Fruit fly (Drosophila melanogaster) whole organism, embryonic: Measurements from ENCODE around the gene CG2691.

Experiments used
- Atf3 ChIP-seq: fragments of 200-800 bp; sonication (Bioruptor generic); optimal IDR thresholded peaks from 3 replicates; lab custom pipeline; 2016; ENCODE audit warnings: missing biosample characterization, missing genetic modification characterization
- BEAF-32 ChIP-seq: fragments of 200-800 bp; sonication (Bioruptor generic); optimal IDR thresholded peaks from 3 replicates; lab custom pipeline; 2017; ENCODE audit warnings: missing biosample characterization, missing genetic modification characterization, mild to moderate bottlenecking, moderate library complexity, missing genetic modification reagents
- Blimp-1 ChIP-seq: fragments of 200-800 bp; sonication (Bioruptor generic); optimal IDR thresholded peaks from 3 replicates; lab custom pipeline; 2018; ENCODE audit warnings: missing biosample characterization, missing genetic modification characterization, mild to moderate bottlenecking, moderate library complexity, missing genetic modification reagents
- CG10321 ChIP-seq: fragments of 200-800 bp; sonication (Bioruptor generic); IDR thresholded peaks from 2 replicates; pipeline ENCODE4 v1.3.6; 2022; ENCODE audit warnings: missing biosample characterization, missing genetic modification characterization
- CG10654 ChIP-seq: fragments of 200-800 bp; sonication (Bioruptor generic); optimal IDR thresholded peaks from 2 replicates; lab custom pipeline; 2016; ENCODE audit warnings: missing biosample characterization, missing genetic modification characterization
- CG11456 ChIP-seq: fragments of 200-800 bp; sonication (Bioruptor generic); IDR thresholded peaks from 3 replicates; pipeline ENCODE4 v1.3.6; 2022; ENCODE audit warnings: missing biosample characterization, missing genetic modification characterization
- CG12236 ChIP-seq: fragments of 200-800 bp; sonication (Bioruptor generic); optimal IDR thresholded peaks from 2 replicates; lab custom pipeline; 2016; ENCODE audit warnings: missing biosample characterization, missing genetic modification characterization
- CG12391 ChIP-seq: fragments of 200-800 bp; sonication (Bioruptor generic); optimal IDR thresholded peaks from 3 replicates; lab custom pipeline; 2018; ENCODE audit warnings: missing biosample characterization, mild to moderate bottlenecking, missing genetic modification characterization, moderate library complexity
- CG12744 ChIP-seq: fragments of 200-800 bp; sonication (Bioruptor generic); optimal IDR thresholded peaks from 2 replicates; lab custom pipeline; 2016; ENCODE audit warnings: missing biosample characterization, missing genetic modification characterization
- CG13287 ChIP-seq: fragments of 200-800 bp; sonication (Bioruptor generic); IDR thresholded peaks from 2 replicates; pipeline ENCODE4 v1.3.6; 2022; ENCODE audit warnings: missing biosample characterization, missing genetic modification characterization; ENCODE audit not compliant: partially characterized antibody
- CG14014 ChIP-seq: fragments of 200-800 bp; sonication (Bioruptor generic); IDR thresholded peaks from 2 replicates; pipeline ENCODE4 v1.3.6; 2022; ENCODE audit warnings: missing biosample characterization, missing genetic modification characterization
- CG1603 ChIP-seq: fragments of 200-800 bp; sonication (Bioruptor generic); optimal IDR thresholded peaks from 2 replicates; lab custom pipeline; 2019; ENCODE audit warnings: missing biosample characterization, mild to moderate bottlenecking, missing genetic modification characterization, moderate library complexity
- CG16815 ChIP-seq: fragments of 200-800 bp; sonication (Bioruptor generic); optimal IDR thresholded peaks from 3 replicates; lab custom pipeline; 2017; ENCODE audit warnings: missing biosample characterization, mild to moderate bottlenecking, missing genetic modification characterization
- CG18476 ChIP-seq: fragments of 200-800 bp; sonication (Bioruptor generic); optimal IDR thresholded peaks from 2 replicates; lab custom pipeline; 2016; ENCODE audit warnings: missing biosample characterization, mild to moderate bottlenecking, missing genetic modification characterization
- CG31441 ChIP-seq: fragments of 200-800 bp; sonication (Bioruptor generic); IDR thresholded peaks from 2 replicates; pipeline ENCODE4 v1.3.6; 2022; ENCODE audit warnings: missing biosample characterization, missing genetic modification characterization
- CG32767 ChIP-seq: fragments of 200-800 bp; sonication (Bioruptor generic); IDR thresholded peaks from 2 replicates; pipeline ENCODE4 v1.3.6; 2022; ENCODE audit warnings: missing biosample characterization, missing genetic modification characterization
- CG33213 ChIP-seq: fragments of 200-800 bp; sonication (Bioruptor generic); optimal IDR thresholded peaks from 3 replicates; lab custom pipeline; 2016; ENCODE audit warnings: missing biosample characterization, missing genetic modification characterization
- CG3847 ChIP-seq: fragments of 200-800 bp; sonication (Bioruptor generic); IDR thresholded peaks from 2 replicates; pipeline ENCODE4 v1.3.6; 2022; ENCODE audit warnings: missing biosample characterization, missing genetic modification characterization
- CG4328 ChIP-seq: fragments of 200-800 bp; sonication (Bioruptor generic); optimal IDR thresholded peaks from 3 replicates; lab custom pipeline; 2017; ENCODE audit warnings: missing biosample characterization, missing genetic modification reagents, missing genetic modification characterization
- CG4360 ChIP-seq: fragments of 200-800 bp; sonication (Bioruptor generic); IDR thresholded peaks from 2 replicates; pipeline ENCODE4 v1.3.6; 2022; ENCODE audit warnings: missing biosample characterization, missing genetic modification characterization
- CG6683 ChIP-seq: fragments of 200-800 bp; sonication (Bioruptor generic); optimal IDR thresholded peaks from 2 replicates; lab custom pipeline; 2017; ENCODE audit warnings: missing biosample characterization, mild to moderate bottlenecking, missing genetic modification characterization, missing genetic modification reagents
- CG7928 ChIP-seq: fragments of 200-800 bp; sonication (Bioruptor generic); optimal IDR thresholded peaks from 2 replicates; lab custom pipeline; 2017; ENCODE audit warnings: missing biosample characterization, mild to moderate bottlenecking, missing genetic modification characterization
- CG9437 ChIP-seq: fragments of 200-800 bp; sonication (Bioruptor generic); optimal IDR thresholded peaks from 2 replicates; lab custom pipeline; 2018; ENCODE audit warnings: missing biosample characterization, mild to moderate bottlenecking, missing genetic modification characterization
- Doc2 ChIP-seq: fragments of 200-800 bp; sonication (Bioruptor generic); IDR thresholded peaks from 2 replicates; pipeline ENCODE4 v1.3.6; 2022; ENCODE audit warnings: missing biosample characterization, missing genetic modification characterization
- E2f2 ChIP-seq: fragments of 200-800 bp; sonication (Bioruptor generic); IDR thresholded peaks from 2 replicates; pipeline ENCODE4 v1.3.6; 2022; ENCODE audit warnings: missing biosample characterization, missing genetic modification characterization
- Hmx ChIP-seq: fragments of 200-800 bp; sonication (Bioruptor generic); optimal IDR thresholded peaks from 2 replicates; lab custom pipeline; 2016; ENCODE audit warnings: missing biosample characterization, missing genetic modification characterization
- Hsf ChIP-seq: fragments of 200-800 bp; sonication (Bioruptor generic); optimal IDR thresholded peaks from 3 replicates; lab custom pipeline; 2016; ENCODE audit warnings: missing biosample characterization, missing genetic modification characterization
- Nf-YB ChIP-seq: fragments of 200-800 bp; sonication (Bioruptor generic); optimal IDR thresholded peaks from 3 replicates; lab custom pipeline; 2019; ENCODE audit warnings: missing biosample characterization, mild to moderate bottlenecking, missing genetic modification characterization, moderate library complexity
- Sry-δ ChIP-seq: fragments of 200-800 bp; sonication (Bioruptor generic); optimal IDR thresholded peaks from 2 replicates; lab custom pipeline; 2016; ENCODE audit warnings: missing biosample characterization, missing genetic modification characterization
- Ssrp ChIP-seq: fragments of 200-800 bp; sonication (Bioruptor generic); optimal IDR thresholded peaks from 2 replicates; lab custom pipeline; 2018; ENCODE audit warnings: missing biosample characterization, mild to moderate bottlenecking, missing genetic modification characterization, moderate library complexity
- TFAM ChIP-seq: fragments of 200-800 bp; sonication (Bioruptor generic); optimal IDR thresholded peaks from 2 replicates; lab custom pipeline; 2017; ENCODE audit warnings: missing biosample characterization, missing genetic modification characterization, inconsistent platforms
- Usf ChIP-seq: fragments of 200-800 bp; sonication (Bioruptor generic); optimal IDR thresholded peaks from 2 replicates; lab custom pipeline; 2017; ENCODE audit warnings: missing genotype, missing biosample characterization, missing genetic modification characterization
- bigmax ChIP-seq: fragments of 200-800 bp; sonication (Bioruptor generic); optimal IDR thresholded peaks from 2 replicates; lab custom pipeline; 2018; ENCODE audit warnings: missing biosample characterization, mild to moderate bottlenecking, missing genetic modification characterization
- bsh ChIP-seq, 2 experiments: fragments of 200-800 bp; sonication (Bioruptor generic); optimal IDR thresholded peaks; 2 replicates each; lab custom pipeline; 2017 to 2018; ENCODE audit warnings: mild to moderate bottlenecking in 2 of 2, missing biosample characterization in 2 of 2, missing genetic modification characterization in 2 of 2, moderate library complexity in 1 of 2
- cas ChIP-seq: fragments of 200-800 bp; sonication (Bioruptor generic); IDR thresholded peaks from 2 replicates; pipeline ENCODE4 v1.3.6; 2022; ENCODE audit warnings: missing biosample characterization, missing genetic modification characterization
- chn ChIP-seq: fragments of 200-800 bp; sonication (Bioruptor generic); optimal IDR thresholded peaks from 2 replicates; lab custom pipeline; 2016; ENCODE audit warnings: missing biosample characterization, missing genetic modification characterization
- cwo ChIP-seq: fragments of 200-800 bp; sonication (Bioruptor generic); optimal IDR thresholded peaks from 3 replicates; lab custom pipeline; 2017; ENCODE audit warnings: missing biosample characterization, missing genetic modification characterization, mild to moderate bottlenecking, moderate library complexity, missing genetic modification reagents
- emc ChIP-seq: fragments of 200-800 bp; sonication (Bioruptor generic); optimal IDR thresholded peaks from 2 replicates; lab custom pipeline; 2016; ENCODE audit warnings: missing biosample characterization, missing genetic modification characterization
- grau ChIP-seq: fragments of 200-800 bp; optimal IDR thresholded peaks from 3 replicates; lab custom pipeline; 2019; ENCODE audit warnings: missing biosample characterization, mild to moderate bottlenecking, missing genetic modification characterization, moderate library complexity
- gsb-n ChIP-seq: fragments of 200-800 bp; sonication (Bioruptor generic); optimal IDR thresholded peaks from 3 replicates; lab custom pipeline; 2018; ENCODE audit warnings: missing biosample characterization, mild to moderate bottlenecking, missing genetic modification characterization
- hb ChIP-seq: fragments of 200-800 bp; sonication (Bioruptor generic); IDR thresholded peaks from 3 replicates; pipeline ENCODE4 v1.3.6; 2022; ENCODE audit warnings: missing biosample characterization, missing genetic modification characterization; ENCODE audit not compliant: partially characterized antibody
- hbn ChIP-seq: fragments of 200-800 bp; sonication (Bioruptor generic); IDR thresholded peaks from 2 replicates; pipeline ENCODE4 v1.3.6; 2022; ENCODE audit warnings: missing biosample characterization, missing genetic modification characterization; ENCODE audit not compliant: partially characterized antibody
- kah ChIP-seq: fragments of 200-800 bp; sonication (Bioruptor generic); optimal IDR thresholded peaks from 2 replicates; lab custom pipeline; 2018; ENCODE audit warnings: missing biosample characterization, mild to moderate bottlenecking, missing genetic modification characterization
- nerfin-1 ChIP-seq: fragments of 200-800 bp; sonication (Bioruptor generic); optimal IDR thresholded peaks from 3 replicates; lab custom pipeline; 2019; ENCODE audit warnings: missing biosample characterization, mild to moderate bottlenecking, missing genetic modification characterization, moderate library complexity
- nom ChIP-seq: fragments of 200-800 bp; sonication (Bioruptor generic); optimal IDR thresholded peaks from 2 replicates; lab custom pipeline; 2017; ENCODE audit warnings: missing biosample characterization, missing genetic modification characterization, mild to moderate bottlenecking, moderate library complexity, missing genetic modification reagents
- rib ChIP-seq: fragments of 200-800 bp; sonication (Bioruptor generic); IDR thresholded peaks from 2 replicates; pipeline ENCODE4 v1.3.6; 2022; ENCODE audit warnings: missing biosample characterization, missing genetic modification characterization
- shn ChIP-seq: fragments of 200-800 bp; sonication (Bioruptor generic); optimal IDR thresholded peaks from 3 replicates; lab custom pipeline; 2016; ENCODE audit warnings: missing biosample characterization, missing genetic modification characterization
- sob ChIP-seq: fragments of 200-800 bp; sonication (Bioruptor generic); IDR thresholded peaks from 2 replicates; pipeline ENCODE4 v1.3.6; 2022; ENCODE audit warnings: missing biosample characterization, missing genetic modification characterization
- sug ChIP-seq: fragments of 200-800 bp; optimal IDR thresholded peaks from 2 replicates; lab custom pipeline; 2019; ENCODE audit warnings: missing biosample characterization, mild to moderate bottlenecking, missing genetic modification characterization, moderate library complexity

CG2691 gene

DNA sequence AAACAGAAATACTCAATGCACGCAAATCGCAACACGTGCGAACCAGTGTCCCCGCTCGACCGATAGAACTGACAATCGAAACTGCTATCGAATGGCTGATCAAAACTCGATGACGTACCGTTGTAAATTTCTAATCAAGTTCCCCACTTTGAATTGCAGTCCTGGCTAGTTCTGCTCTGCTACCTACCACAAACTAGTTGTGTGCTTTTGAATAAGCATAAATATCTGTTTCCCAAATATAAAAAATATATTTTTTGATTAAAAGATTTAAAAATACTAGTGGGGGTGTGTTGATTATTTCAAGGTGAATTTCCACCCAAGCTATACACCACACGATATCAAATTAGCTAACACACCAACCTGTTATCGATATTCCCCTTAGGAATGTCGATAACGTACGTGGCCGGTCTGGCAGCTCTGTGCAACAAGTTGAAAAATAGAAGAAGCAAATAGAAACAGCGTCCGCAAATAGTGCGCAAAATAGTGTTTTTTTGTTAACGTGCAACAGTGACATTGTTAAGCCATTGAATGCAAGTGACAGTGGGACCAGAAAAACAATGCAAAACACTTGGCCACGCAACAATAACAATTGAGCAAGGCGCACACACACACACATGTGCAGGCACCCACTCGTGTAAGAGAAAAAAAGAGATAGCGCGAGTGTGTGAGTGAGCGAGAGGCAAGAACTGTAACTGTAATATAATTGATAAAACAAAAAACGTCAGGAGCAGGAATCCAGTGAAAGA is at the start of gene CG2691, which contains the start of gene NFAT (continued):
- TF ChIP-seq E2f2 (GFP tag; lab: Robert Waterston, UW) (peak; percentile 63), CG7928 (GFP tag; lab: Kevin White, UChicago) (no peak), CG1603 (tag; lab: Kevin White, UChicago) (peak; percentile 38), Hmx (no peak), Ssrp (tag; lab: Kevin White, UChicago) (no peak), bigmax (GFP tag; lab: Kevin White, UChicago) (no peak), Doc2 (no peak), Usf (GFP tag; lab: Kevin White, UChicago) (no peak), bsh (GFP tag; optimal IDR thresholded peaks at IDR 0.05; lab: Kevin White, UChicago) (peak in 1 of 2 experiments; percentile 40), cas (GFP tag; lab: Robert Waterston, UW) (no peak), CG31441 (GFP tag; lab: Robert Waterston, UW) (no peak), Hsf (GFP tag; lab: Kevin White, UChicago) (no peak), CG33213 (GFP tag; lab: Kevin White, UChicago) (peak; percentile 8), BEAF-32 (GFP tag; lab: Kevin White, UChicago) (peak; percentile 74), CG12744 (GFP tag; lab: Kevin White, UChicago) (no peak), rib (no peak), grau (tag; lab: Kevin White, UChicago) (no peak), Nf-YB (GFP tag; lab: Kevin White, UChicago) (no peak), sug (no peak), CG10654 (no peak), shn (no peak), CG12391 (no peak), CG18476 (GFP tag; lab: Kevin White, UChicago) (no peak), Atf3 (GFP tag; lab: Kevin White, UChicago) (no peak), CG4328 (GFP tag; lab: Kevin White, UChicago) (no peak), CG10321 (GFP tag; lab: Robert Waterston, UW) (peak; percentile 76), emc (GFP tag; lab: Kevin White, UChicago) (no peak), CG11456 (GFP tag; lab: Robert Waterston, UW) (no peak), CG16815 (GFP tag; lab: Kevin White, UChicago) (no peak), nom (GFP tag; lab: Kevin White, UChicago) (peak; percentile 29), CG14014 (GFP tag; lab: Robert Waterston, UW) (no peak), CG9437 (GFP tag; lab: Kevin White, UChicago) (no peak), hb (peak; percentile 69; the same call in 2 of the 3 replicates), hbn (GFP tag; lab: Robert Waterston, UW) (no peak), CG6683 (GFP tag; lab: Kevin White, UChicago) (no peak), Sry-δ (GFP tag; lab: Kevin White, UChicago) (peak; percentile 63), chn (GFP tag; lab: Kevin White, UChicago) (no peak), CG32767 (GFP tag; lab: Robert Waterston, UW) (no peak), CG3847 (GFP tag; lab: Robert Waterston, UW) (no peak; the same call in 1 of the 2 replicates), cwo (GFP tag; lab: Kevin White, UChicago) (peak; percentile 70), Blimp-1 (GFP tag; lab: Kevin White, UChicago) (no peak), gsb-n (no peak), CG13287 (GFP tag; lab: Robert Waterston, UW) (peak; percentile 69), kah (GFP tag; lab: Kevin White, UChicago) (peak; percentile 51), TFAM (GFP tag; lab: Kevin White, UChicago) (no peak), CG4360 (no peak), CG12236 (GFP tag; lab: Kevin White, UChicago) (no peak), nerfin-1 (peak; percentile 5), sob (GFP tag; lab: Robert Waterston, UW) (no peak)
